Worm (Caenorhabditis elegans): Measurements from ENCODE around the gene srh-61.

srh-61 gene

DNA sequence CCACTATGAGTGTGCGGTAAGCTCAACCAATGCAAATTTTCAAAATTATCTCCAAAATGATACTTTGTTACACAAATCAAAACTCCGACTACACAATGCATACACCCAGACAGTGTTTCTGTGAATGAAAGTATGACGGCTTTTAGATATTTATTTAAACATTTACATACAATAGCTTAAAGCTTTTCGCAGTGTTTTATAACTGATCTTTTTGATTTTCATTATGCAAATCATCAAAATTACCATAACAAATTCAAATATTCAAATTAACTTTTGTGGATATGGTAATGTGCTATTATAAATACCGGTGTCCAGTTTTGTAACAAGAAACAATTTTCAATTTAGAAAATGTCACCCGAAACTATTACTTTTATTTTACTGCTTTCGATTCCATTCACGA is 30.2 kb upstream of the srh-61 start, which contains the start of the genes F49C5.5 and F49C5.10:
Gene F49C5.5, minus strand, starts transcription at position 101 of the 400 bp plus-strand sequence.
Gene F49C5.10, plus strand, starts transcription at position 344 of the 400 bp plus-strand sequence.
- TF ChIP-seq ztf-11 (tag; optimal IDR thresholded peaks at IDR 0.05) (no peak), egl-27 (tag; optimal IDR thresholded peaks at IDR 0.05) (no peak), hmg-11 (tag; optimal IDR thresholded peaks at IDR 0.05) (no peak), pha-4 (tag; optimal IDR thresholded peaks at IDR 0.05) (no peak), nhr-12 (tag; optimal IDR thresholded peaks at IDR 0.05) (no peak), ztf-4 (tag; optimal IDR thresholded peaks at IDR 0.05) (no peak), lin-39 (tag; optimal IDR thresholded peaks at IDR 0.05) (no peak), fos-1 (tag; optimal IDR thresholded peaks at IDR 0.05) (no peak), zag-1 (tag; optimal IDR thresholded peaks at IDR 0.05) (no peak), elt-1 (tag; optimal IDR thresholded peaks at IDR 0.05) (no peak), tbx-2 (tag; optimal IDR thresholded peaks at IDR 0.05) (no peak), unc-62 (GFP tag; optimal IDR thresholded peaks at IDR 0.05) (no peak), pqm-1 (tag; optimal IDR thresholded peaks at IDR 0.05) (no peak), nhr-77 (tag; optimal IDR thresholded peaks at IDR 0.05) (no peak), nhr-25 (tag; optimal IDR thresholded peaks at IDR 0.05) (no peak), eor-1 (tag; optimal IDR thresholded peaks at IDR 0.05) (no peak), nhr-67 (tag; optimal IDR thresholded peaks at IDR 0.05) (no peak), lin-15B (tag; optimal IDR thresholded peaks at IDR 0.05) (no peak), nhr-28 (tag; optimal IDR thresholded peaks at IDR 0.05) (no peak)

ce11 chrII:12544533-12544932 is 28.3 kb upstream of the srh-61 start, which contains the start of gene F49C5.9:
TSS of gene F49C5.9 (minus strand) at chrII:12544633.
- TF ChIP-seq ceh-82 (tag; optimal IDR thresholded peaks at IDR 0.05) (no peak), egl-27 (tag; optimal IDR thresholded peaks at IDR 0.05) (no peak), nhr-12 (tag; optimal IDR thresholded peaks at IDR 0.05) (no peak)

ce11 chrII:12542594-12542997 is 26.4 kb upstream of the srh-61 start:
- no peak for TF ChIP-seq sea-2 (GFP tag; optimal IDR thresholded peaks at IDR 0.05)
- peak; percentile 58 for TF ChIP-seq elt-2 (tag; optimal IDR thresholded peaks at IDR 0.05)

DNA sequence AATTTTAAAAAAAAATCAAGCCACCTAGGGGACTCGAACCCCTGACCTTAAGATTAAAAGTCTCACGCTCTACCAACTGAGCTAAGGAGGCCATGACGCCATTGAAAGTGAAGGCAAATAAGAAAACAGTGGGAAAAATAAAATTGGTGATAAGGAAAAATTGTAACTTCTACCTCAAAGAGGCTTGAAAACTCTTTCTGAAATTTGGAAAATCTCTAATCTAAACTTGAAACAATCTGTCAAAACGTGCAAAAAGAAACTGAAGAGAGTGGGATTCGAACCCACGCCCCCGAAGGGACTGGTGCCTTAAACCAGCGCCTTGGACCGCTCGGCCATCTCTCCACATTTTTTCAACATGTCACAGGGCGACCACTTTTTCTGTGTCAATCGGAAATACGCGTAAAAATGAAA is 25.5 kb upstream of the srh-61 start:
- peak; percentile 38 for TF ChIP-seq lsy-12 (tag; optimal IDR thresholded peaks at IDR 0.05)
- peak; percentile 46 for TF ChIP-seq elt-2 (tag; optimal IDR thresholded peaks at IDR 0.05)
- TF ChIP-seq nfya-1 (tag; optimal IDR thresholded peaks at IDR 0.05; ENCODE audit: insufficient read depth): peak; percentile 23
- TF ChIP-seq nhr-43 (tag; optimal IDR thresholded peaks at IDR 0.05; ENCODE audit: poor library complexity, severe bottlenecking): peak; percentile 24

DNA sequence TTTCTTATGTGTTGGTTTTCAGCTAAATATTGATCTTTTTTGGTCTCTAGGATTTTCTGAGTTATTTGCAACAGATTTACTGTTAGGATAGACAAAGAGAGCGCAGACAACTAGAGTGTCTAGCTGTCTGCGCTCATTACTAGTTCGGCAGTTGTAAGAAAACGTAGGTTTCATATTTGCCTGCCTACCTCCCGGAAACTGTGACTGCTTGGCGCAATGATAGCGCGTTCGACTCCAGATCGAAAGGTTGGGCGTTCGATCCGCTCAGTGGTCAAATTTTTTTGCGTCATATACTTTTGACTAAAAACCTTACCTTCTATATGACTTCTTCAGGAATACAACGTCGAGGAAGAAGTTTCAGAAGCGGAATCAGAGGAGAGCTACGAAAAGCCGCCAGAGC is 23.2 kb upstream of the srh-61 start:
- TF ChIP-seq ceh-82 (tag; optimal IDR thresholded peaks at IDR 0.05) (no peak), lin-15B (tag; optimal IDR thresholded peaks at IDR 0.05) (no peak), mdl-1 (tag; optimal IDR thresholded peaks at IDR 0.05) (no peak), nhr-77 (tag; optimal IDR thresholded peaks at IDR 0.05) (no peak), fkh-10 (GFP tag; optimal IDR thresholded peaks at IDR 0.05) (no peak), ZK546.5 (tag; optimal IDR thresholded peaks at IDR 0.05) (no peak), pha-4 (tag; optimal IDR thresholded peaks at IDR 0.05) (no peak), ama-1 (optimal IDR thresholded peaks at IDR 0.05) (no peak), mml-1 (tag; optimal IDR thresholded peaks at IDR 0.05) (no peak), snpc-4 (tag; optimal IDR thresholded peaks at IDR 0.05) (no peak), ceh-16 (tag; optimal IDR thresholded peaks at IDR 0.05) (no peak), elt-3 (tag; optimal IDR thresholded peaks at IDR 0.05) (no peak), nhr-23 (tag; optimal IDR thresholded peaks at IDR 0.05) (no peak), ceh-28 (tag; optimal IDR thresholded peaks at IDR 0.05) (no peak), jun-1 (tag; optimal IDR thresholded peaks at IDR 0.05) (no peak), hmg-11 (tag; optimal IDR thresholded peaks at IDR 0.05) (no peak), lsy-12 (tag; optimal IDR thresholded peaks at IDR 0.05) (no peak), unc-62 (GFP tag; optimal IDR thresholded peaks at IDR 0.05) (no peak), egl-5 (tag; optimal IDR thresholded peaks at IDR 0.05) (no peak), nhr-43 (tag; optimal IDR thresholded peaks at IDR 0.05; ENCODE audit: poor library complexity, severe bottlenecking) (no peak)
